Worm (Caenorhabditis elegans): ENCODE results near the gene T09D3.9.

DNA sequence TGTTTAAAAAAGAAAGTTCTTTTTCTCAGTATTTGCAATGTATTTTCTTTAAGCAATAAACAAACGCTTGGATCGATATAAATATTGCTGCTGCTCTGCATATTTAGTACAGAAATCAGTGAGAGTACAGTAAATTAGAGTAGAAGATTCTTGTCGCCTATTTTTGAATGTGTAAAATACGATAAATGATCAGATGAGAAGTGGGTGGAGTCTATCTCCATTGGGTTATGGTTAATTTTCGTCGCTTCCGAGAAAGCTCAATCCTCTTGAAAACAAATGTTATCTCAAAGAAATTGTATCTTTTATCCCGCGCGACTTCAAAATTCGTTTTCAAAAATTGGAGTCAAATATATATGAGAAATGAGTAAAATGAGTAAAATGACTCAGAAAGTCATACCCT is 9.9 kb downstream of the T09D3.9 start, which contains the start of gene nhr-216:
- TF ChIP-seq ceh-82 (tag; optimal IDR thresholded peaks at IDR 0.05) (no peak), ztf-4 (tag; optimal IDR thresholded peaks at IDR 0.05) (no peak), ama-1 (optimal IDR thresholded peaks at IDR 0.05) (no peak), nhr-12 (tag; optimal IDR thresholded peaks at IDR 0.05) (no peak), pha-4 (tag; optimal IDR thresholded peaks at IDR 0.05) (no peak), ZK546.5 (tag; optimal IDR thresholded peaks at IDR 0.05) (no peak)
